Fruit fly (Drosophila melanogaster) whole organism, pupa: ENCODE measurements around the gene CG31207.

Source experiments
- CG10348 ChIP-seq: fragments of 200-800 bp; sonication (Bioruptor generic); IDR thresholded peaks from 2 replicates; pipeline ENCODE4 v1.3.6; 2022; ENCODE audit warnings: missing biosample characterization, missing genetic modification characterization
- CG12605 ChIP-seq: fragments of 200-800 bp; sonication (Bioruptor generic); IDR thresholded peaks from 2 replicates; pipeline ENCODE4 v1.3.6; 2022; ENCODE audit warnings: missing biosample characterization, missing genetic modification characterization
- CG13204 ChIP-seq: fragments of 200-800 bp; sonication (Bioruptor generic); optimal IDR thresholded peaks from 2 replicates; lab custom pipeline; 2018; ENCODE audit warnings: missing biosample characterization, mild to moderate bottlenecking, missing genetic modification characterization, moderate library complexity
- CG14655 ChIP-seq: fragments of 200-800 bp; sonication (Bioruptor generic); optimal IDR thresholded peaks from 3 replicates; lab custom pipeline; 2017; ENCODE audit warnings: mild to moderate bottlenecking, missing biosample characterization, missing genetic modification reagents, missing genetic modification characterization
- CG15710 ChIP-seq: fragments of 200-800 bp; sonication (Bioruptor generic); optimal IDR thresholded peaks from 2 replicates; lab custom pipeline; 2018; ENCODE audit warnings: missing biosample characterization, mild to moderate bottlenecking, missing genetic modification characterization, moderate library complexity
- CG17806 ChIP-seq: fragments of 200-800 bp; sonication (Bioruptor generic); optimal IDR thresholded peaks from 2 replicates; lab custom pipeline; 2018; ENCODE audit warnings: missing biosample characterization, mild to moderate bottlenecking, missing genetic modification characterization, moderate library complexity
- CG32121 ChIP-seq: fragments of 200-800 bp; sonication (Bioruptor generic); IDR thresholded peaks from 2 replicates; pipeline ENCODE4 v1.3.6; 2022; ENCODE audit warnings: missing biosample characterization, missing genetic modification characterization
- CG34367 ChIP-seq: fragments of 200-800 bp; sonication (Bioruptor generic); optimal IDR thresholded peaks from 2 replicates; lab custom pipeline; 2018; ENCODE audit warnings: missing biosample characterization, mild to moderate bottlenecking, missing genetic modification characterization
- CG4496 ChIP-seq: fragments of 200-800 bp; sonication (Bioruptor generic); IDR thresholded peaks from 3 replicates; pipeline ENCODE4 v1.3.6; 2022; ENCODE audit warnings: missing biosample characterization, missing genetic modification characterization
- CG8159 ChIP-seq: fragments of 200-800 bp; sonication (Bioruptor generic); optimal IDR thresholded peaks from 3 replicates; lab custom pipeline; 2018; ENCODE audit warnings: missing biosample characterization, mild to moderate bottlenecking, missing genetic modification characterization, moderate library complexity
- CG8301 ChIP-seq: fragments of 200-800 bp; sonication (Bioruptor generic); optimal IDR thresholded peaks from 2 replicates; lab custom pipeline; 2018; ENCODE audit warnings: missing biosample characterization, mild to moderate bottlenecking, missing genetic modification characterization
- CG9948 ChIP-seq: fragments of 200-800 bp; sonication (Bioruptor generic); optimal IDR thresholded peaks from 2 replicates; lab custom pipeline; 2018; ENCODE audit warnings: missing biosample characterization, mild to moderate bottlenecking, missing genetic modification characterization, moderate library complexity
- D1 ChIP-seq: fragments of 200-800 bp; sonication (Bioruptor generic); optimal IDR thresholded peaks from 2 replicates; lab custom pipeline; 2018; ENCODE audit warnings: missing biosample characterization, mild to moderate bottlenecking, missing genetic modification characterization, moderate library complexity
- EcR ChIP-seq: fragments of 200-800 bp; sonication (Bioruptor generic); optimal IDR thresholded peaks from 3 replicates; lab custom pipeline; 2019; ENCODE audit warnings: missing biosample characterization, missing genetic modification characterization, mild to moderate bottlenecking, moderate library complexity, missing genetic modification reagents
- Ets98B ChIP-seq: fragments of 200-800 bp; sonication (Bioruptor generic); IDR thresholded peaks from 2 replicates; pipeline ENCODE4 v1.3.6; 2022; ENCODE audit warnings: missing biosample characterization, missing genetic modification characterization
- Pif1A ChIP-seq: fragments of 200-800 bp; sonication (Bioruptor generic); optimal IDR thresholded peaks from 3 replicates; lab custom pipeline; 2016; ENCODE audit warnings: missing biosample characterization, missing genetic modification characterization
- Pif1B ChIP-seq: fragments of 200-800 bp; sonication (Bioruptor generic); optimal IDR thresholded peaks from 3 replicates; lab custom pipeline; 2016; ENCODE audit warnings: missing biosample characterization, missing genetic modification characterization
- Snoo ChIP-seq: fragments of 200-800 bp; sonication (Bioruptor generic); optimal IDR thresholded peaks from 3 replicates; lab custom pipeline; 2017; ENCODE audit warnings: missing biosample characterization, mild to moderate bottlenecking, missing genetic modification characterization, inconsistent platforms
- fd96Ca ChIP-seq: fragments of 200-800 bp; sonication (Bioruptor generic); IDR thresholded peaks from 3 replicates; pipeline ENCODE4 v1.3.6; 2022; ENCODE audit warnings: missing biosample characterization, missing genetic modification characterization
- gl ChIP-seq: fragments of 200-800 bp; sonication (Bioruptor generic); optimal IDR thresholded peaks from 2 replicates; lab custom pipeline; 2018; ENCODE audit warnings: missing biosample characterization, mild to moderate bottlenecking, missing genetic modification characterization
- rn ChIP-seq: fragments of 200-800 bp; sonication (Bioruptor generic); IDR thresholded peaks from 2 replicates; pipeline ENCODE4 v1.3.6; 2022; ENCODE audit warnings: missing biosample characterization, missing genetic modification characterization

Gene CG31207

DNA sequence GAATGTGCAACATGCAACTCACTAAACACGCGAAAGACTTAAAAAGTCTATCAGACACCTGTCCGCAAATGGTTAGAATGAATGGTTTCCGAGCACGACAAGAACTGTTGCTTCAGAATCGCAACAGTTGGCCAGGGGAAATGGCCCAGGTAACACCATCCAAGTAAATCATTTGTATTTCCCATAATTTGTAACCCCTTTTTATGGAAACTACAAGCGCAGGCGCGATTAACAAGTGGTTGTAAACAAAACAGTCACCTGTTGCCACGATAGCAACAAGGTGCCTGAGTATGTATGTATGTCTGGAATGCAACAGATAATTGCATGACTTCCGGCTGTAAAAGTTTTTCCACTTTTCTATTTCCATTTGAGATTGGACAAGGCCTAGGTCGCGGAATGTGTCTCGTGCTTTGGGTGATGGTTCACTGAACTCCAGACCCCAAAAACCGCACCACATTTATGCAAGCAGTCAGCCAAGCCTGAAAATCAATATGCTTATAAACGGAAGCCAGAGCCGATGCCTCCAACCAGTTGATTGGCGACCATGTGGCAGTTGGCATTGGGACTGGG lies 3.2 kb downstream of the CG31207 start, which contains the start of gene CG12278:
CG12278 (plus strand) TSS at position 520 of the 570 bp plus-strand sequence.
- TF ChIP-seq CG15710 (tag; lab: Kevin White, UChicago): no peak
- peak; percentile 100 for TF ChIP-seq CG12605

DNA sequence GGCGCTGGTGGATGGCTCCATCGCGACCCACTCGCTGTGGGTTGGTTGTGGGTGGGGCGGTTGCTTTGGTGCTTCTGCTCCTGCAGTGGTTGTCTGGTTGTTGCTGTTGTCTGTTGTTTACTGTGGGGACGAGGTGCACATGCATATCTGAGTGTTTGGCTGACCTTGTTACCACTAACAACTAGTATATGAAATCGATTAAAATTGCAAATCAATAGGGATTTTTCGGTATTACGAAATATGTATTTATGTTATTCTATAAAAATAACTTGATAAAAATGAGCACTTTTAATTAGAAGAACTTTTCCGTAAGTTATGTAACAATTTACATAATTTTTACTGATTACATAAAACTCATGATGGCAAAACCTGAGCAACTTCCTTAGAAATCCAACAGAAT lies 4.4 kb downstream of the CG31207 start, which contains the start of gene Dhc93AB:
Dhc93AB (minus strand) TSS at position 101 of the 400 bp plus-strand sequence.
- no peak for TF ChIP-seq CG14655 (GFP tag; lab: Kevin White, UChicago)
- TF ChIP-seq, all 21 proteins: peak for 0

DNA sequence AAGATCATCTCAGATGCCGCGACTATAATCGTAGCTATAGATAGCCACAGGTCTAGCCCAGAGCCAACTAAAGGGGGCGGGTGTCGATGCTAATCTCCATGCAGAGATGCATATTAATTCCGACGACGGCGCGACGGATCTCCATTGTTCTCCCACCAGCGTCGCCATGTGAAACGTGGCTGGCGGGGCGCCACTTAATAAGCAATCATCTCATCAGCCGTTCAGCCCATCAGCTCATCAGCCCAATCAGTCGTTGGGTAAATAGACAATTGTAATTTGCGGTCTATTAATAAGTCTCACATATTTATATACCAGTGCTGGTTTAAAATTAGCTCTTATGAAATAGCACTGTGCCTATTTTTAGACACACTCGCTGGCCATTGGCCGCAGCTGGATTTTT lies 21.3 kb downstream of the CG31207 start:
- TF ChIP-seq CG12605 (no peak), D1 (tag; lab: Kevin White, UChicago) (no peak), CG4496 (no peak), EcR (no peak), Snoo (tag; lab: Kevin White, UChicago) (no peak), CG17806 (no peak), CG8301 (tag; lab: Kevin White, UChicago) (no peak), CG10348 (GFP tag; lab: Robert Waterston, UW) (no peak), CG34367 (tag; lab: Kevin White, UChicago) (no peak), CG9948 (tag; lab: Kevin White, UChicago) (no peak), gl (tag; lab: Kevin White, UChicago) (no peak), Ets98B (GFP tag; lab: Robert Waterston, UW) (no peak), CG14655 (GFP tag; lab: Kevin White, UChicago) (no peak), rn (GFP tag; lab: Robert Waterston, UW) (no peak), Pif1B (GFP tag; lab: Kevin White, UChicago) (no peak), Pif1A (no peak), CG8159 (tag; lab: Kevin White, UChicago) (no peak), CG13204 (no peak), CG32121 (no peak)

DNA sequence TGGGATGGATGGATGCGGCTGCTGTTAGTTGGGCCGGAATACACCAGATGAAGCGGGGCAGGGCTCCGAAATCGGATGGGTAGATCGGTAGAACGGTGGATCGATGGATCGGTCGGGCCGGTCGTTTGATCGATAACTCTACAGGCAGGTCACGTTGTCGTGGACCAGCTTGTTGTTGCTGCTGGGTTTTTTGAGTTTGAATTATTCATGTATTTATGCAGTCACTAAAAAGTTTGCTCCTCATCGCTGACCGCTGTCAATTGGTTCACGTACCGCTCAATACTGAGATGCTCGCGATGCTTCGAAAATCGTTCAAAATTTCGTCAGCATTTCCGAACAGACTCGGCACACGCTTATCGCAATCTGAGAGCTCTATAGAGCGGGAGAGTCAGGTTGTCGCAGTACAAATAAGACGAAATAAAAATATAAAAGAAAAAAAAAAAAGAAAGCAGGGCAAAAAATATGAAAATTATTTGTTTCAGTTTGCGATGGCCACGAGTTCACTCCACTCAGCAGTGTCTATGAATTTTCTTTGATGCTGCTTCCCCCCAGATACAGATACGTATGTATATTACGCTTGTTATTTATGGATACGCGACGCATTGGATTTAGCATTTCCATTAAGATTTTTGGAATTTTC lies 22.8 kb downstream of the CG31207 start, which contains the start of gene peg:
peg (minus strand) TSS at position 262 of the 640 bp plus-strand sequence.
- TF ChIP-seq gl (tag; lab: Kevin White, UChicago): no peak
- no peak for TF ChIP-seq D1 (tag; lab: Kevin White, UChicago)
- peak; percentile 31 for TF ChIP-seq CG14655 (GFP tag; lab: Kevin White, UChicago)
- no peak for TF ChIP-seq EcR
- TF ChIP-seq CG10348 (GFP tag; lab: Robert Waterston, UW): no peak
- no peak for TF ChIP-seq CG13204
- TF ChIP-seq CG34367 (tag; lab: Kevin White, UChicago): no peak
- no peak for TF ChIP-seq rn (GFP tag; lab: Robert Waterston, UW)
- TF ChIP-seq Pif1A: peak; percentile 49
- peak; percentile 62; the same call in 1 of the 3 replicates for TF ChIP-seq fd96Ca (GFP tag; lab: Robert Waterston, UW)
- no peak for TF ChIP-seq CG8301 (tag; lab: Kevin White, UChicago)
- TF ChIP-seq CG4496: peak; percentile 73; the same call in 2 of the 3 replicates
- TF ChIP-seq CG15710 (tag; lab: Kevin White, UChicago): peak; percentile 29
- TF ChIP-seq CG12605: peak; percentile 74
- no peak for TF ChIP-seq CG9948 (tag; lab: Kevin White, UChicago)
- no peak for TF ChIP-seq CG17806
- peak; percentile 23 for TF ChIP-seq CG8159 (tag; lab: Kevin White, UChicago)
- peak; percentile 23; the same call in 1 of the 2 replicates for TF ChIP-seq Ets98B (GFP tag; lab: Robert Waterston, UW)
- TF ChIP-seq CG32121: peak; percentile 24; the same call in 1 of the 2 replicates
- peak; percentile 59 for TF ChIP-seq Pif1B (GFP tag; lab: Kevin White, UChicago)
- no peak for TF ChIP-seq Snoo (tag; lab: Kevin White, UChicago)

DNA sequence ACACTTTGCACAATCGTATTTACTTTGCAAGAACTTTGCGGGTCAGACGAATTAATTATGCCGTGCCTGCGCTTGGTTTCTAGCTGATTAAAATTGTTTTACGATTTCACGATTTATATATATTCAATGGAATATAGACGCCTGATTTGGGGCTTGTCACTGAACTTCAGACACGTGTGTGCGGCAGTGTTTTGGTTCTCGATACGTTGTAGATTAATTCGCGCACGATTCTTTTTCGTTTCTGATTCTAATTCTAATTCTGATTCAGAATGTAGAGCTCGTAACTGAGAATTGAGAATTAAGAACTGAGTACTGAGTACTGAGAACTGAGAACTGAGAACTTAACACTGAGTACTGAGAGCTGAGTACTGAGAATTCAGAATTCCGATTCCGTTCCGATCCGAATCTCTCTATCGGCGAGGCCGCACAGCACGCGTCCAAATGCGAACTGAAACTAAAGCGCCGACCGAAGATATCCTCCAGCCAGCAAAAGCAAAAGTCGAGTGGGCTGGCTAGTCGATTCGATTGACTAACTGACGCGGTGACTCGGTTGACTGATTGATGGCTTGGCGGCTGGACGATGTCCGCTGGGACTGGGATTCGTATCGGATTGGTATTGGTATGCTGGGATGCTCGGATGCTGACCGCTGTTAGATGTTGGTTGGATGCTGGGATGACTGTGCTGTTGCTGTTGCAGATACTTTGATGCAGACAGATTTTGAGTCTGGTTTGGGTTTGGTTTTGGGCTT lies 23.9 kb downstream of the CG31207 start:
- no peak for TF ChIP-seq CG12605
- TF ChIP-seq CG15710 (tag; lab: Kevin White, UChicago): no peak
- TF ChIP-seq CG34367 (tag; lab: Kevin White, UChicago): no peak
- no peak for TF ChIP-seq CG10348 (GFP tag; lab: Robert Waterston, UW)
- no peak for TF ChIP-seq gl (tag; lab: Kevin White, UChicago)
- no peak for TF ChIP-seq CG4496
- no peak for TF ChIP-seq CG13204
- no peak for TF ChIP-seq CG9948 (tag; lab: Kevin White, UChicago)
- no peak for TF ChIP-seq Ets98B (GFP tag; lab: Robert Waterston, UW)
- no peak for TF ChIP-seq EcR
- TF ChIP-seq CG8159 (tag; lab: Kevin White, UChicago): no peak
- TF ChIP-seq CG32121: no peak
- TF ChIP-seq CG14655 (GFP tag; lab: Kevin White, UChicago): no peak
- no peak for TF ChIP-seq Pif1A
- no peak for TF ChIP-seq rn (GFP tag; lab: Robert Waterston, UW)

DNA sequence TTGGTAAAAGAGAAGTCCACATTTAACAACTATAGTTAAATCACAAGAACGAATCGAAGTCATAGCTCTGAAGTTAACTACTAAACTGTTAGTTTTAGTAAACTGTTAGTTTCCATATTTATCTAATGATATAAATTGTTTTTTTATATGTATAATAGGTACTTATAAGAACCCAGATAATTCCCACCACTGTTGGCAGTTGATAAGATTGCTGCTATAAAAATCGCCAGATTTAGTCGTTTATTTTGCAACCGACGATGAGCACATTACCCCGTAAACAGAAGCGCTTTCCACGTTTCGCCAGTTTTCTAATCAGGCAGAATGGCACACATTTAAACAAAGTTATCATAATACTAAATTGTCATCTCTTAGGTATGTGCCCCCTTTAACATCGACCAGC lies 27.8 kb downstream of the CG31207 start:
- TF ChIP-seq CG17806 (no peak), D1 (tag; lab: Kevin White, UChicago) (no peak), Snoo (tag; lab: Kevin White, UChicago) (no peak), CG14655 (GFP tag; lab: Kevin White, UChicago) (no peak), fd96Ca (GFP tag; lab: Robert Waterston, UW) (no peak), CG8159 (tag; lab: Kevin White, UChicago) (no peak), CG9948 (tag; lab: Kevin White, UChicago) (no peak), EcR (no peak), Pif1B (GFP tag; lab: Kevin White, UChicago) (no peak), CG8301 (tag; lab: Kevin White, UChicago) (no peak), CG34367 (tag; lab: Kevin White, UChicago) (no peak), CG13204 (no peak), CG4496 (no peak)
